Fruit fly (Drosophila melanogaster): Measurements from ENCODE around the gene sloth2.

sloth2 gene

DNA sequence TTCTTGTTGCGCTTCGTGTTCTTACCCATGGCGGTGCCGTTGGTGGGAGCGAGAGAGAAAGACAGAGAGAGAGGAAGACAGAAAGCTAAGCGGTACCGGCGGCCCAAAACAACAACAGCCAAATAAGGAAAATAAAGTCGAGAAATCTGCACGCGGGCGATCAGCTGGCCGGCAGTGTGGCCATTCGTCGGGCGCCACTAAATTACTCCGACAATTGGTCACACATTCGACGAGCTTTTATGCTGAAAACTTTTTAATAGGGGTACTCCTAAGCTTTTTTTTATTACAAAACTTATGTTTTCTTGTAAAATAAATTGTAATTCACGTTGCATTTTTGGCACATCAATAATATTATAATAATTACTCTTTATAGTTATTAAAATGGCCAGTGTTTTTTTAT is 42.6 kb upstream of the sloth2 start, which contains the start of gene Setd3 (continued):
- TF ChIP-seq nom (GFP tag; optimal IDR thresholded peaks at IDR 0.05), result no peak
- 0 out of 2 replicates have a peak, but pooled peaks have one; percentile 22 for TF ChIP-seq CG4360 (GFP tag; IDR thresholded peaks at IDR 0.05)
- TF ChIP-seq lab (GFP tag; optimal IDR thresholded peaks at IDR 0.05), result peak; percentile 18
- TF ChIP-seq dpn (GFP tag; optimal IDR thresholded peaks at IDR 0.05), result no peak
- TF ChIP-seq PHDP (tag; optimal IDR thresholded peaks at IDR 0.05), result peak; percentile 12
- no peak for TF ChIP-seq ftz-f1 (GFP tag; optimal IDR thresholded peaks at IDR 0.05)

DNA sequence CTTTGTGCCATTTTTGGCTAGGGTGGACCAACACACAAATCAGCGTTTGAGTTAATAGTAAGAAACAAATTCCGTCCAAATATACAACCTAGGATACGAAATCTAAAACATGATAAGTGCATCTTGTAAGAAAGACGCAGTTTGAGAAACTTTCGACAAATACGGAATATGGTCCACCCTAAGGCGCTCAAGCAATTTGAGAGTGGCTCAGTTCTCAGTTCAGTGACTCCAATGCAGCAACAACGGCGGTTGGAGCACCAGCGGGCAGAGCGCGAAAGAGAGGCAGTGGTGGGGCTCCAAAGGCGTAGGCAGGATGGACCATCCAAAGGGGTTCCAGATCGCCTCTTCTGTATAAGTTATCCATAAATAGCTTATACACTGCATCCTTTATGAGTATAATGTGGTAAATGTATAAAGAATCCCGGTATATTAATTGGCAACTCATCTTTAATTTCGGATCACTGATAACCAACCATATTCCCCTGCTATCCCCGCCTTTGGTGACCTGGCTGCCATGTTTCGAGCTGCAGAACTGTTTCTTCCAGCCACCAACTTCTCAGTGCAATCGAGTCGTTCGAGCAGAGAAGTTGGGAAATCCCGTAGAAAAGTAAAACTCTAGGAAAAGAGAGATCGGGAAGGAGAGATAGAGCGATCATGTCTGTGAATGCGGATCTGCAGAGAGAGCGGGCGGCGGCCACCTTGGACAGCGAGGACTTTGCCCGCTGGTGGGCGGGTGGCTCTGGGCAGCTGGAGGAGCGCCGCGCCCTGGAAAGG is 41.6 kb upstream of the sloth2 start, which contains the start of gene CG4586:
CG4586 (plus strand) TSS at position 555 of the 774 bp plus-strand sequence.
- TF ChIP-seq shn (GFP tag; optimal IDR thresholded peaks at IDR 0.05) (peak; percentile 90), CG9932 (GFP tag; IDR thresholded peaks at IDR 0.05) (peak; percentile 88), pb (GFP tag; optimal IDR thresholded peaks at IDR 0.05) (peak; percentile 96), wdn (GFP tag; IDR thresholded peaks at IDR 0.05) (peak; percentile 93), CG4424 (GFP tag; optimal IDR thresholded peaks at IDR 0.05) (peak; percentile 93), Taf1 (GFP tag; IDR thresholded peaks at IDR 0.05) (peak; percentile 82), cato (GFP tag; optimal IDR thresholded peaks at IDR 0.05; ENCODE audit: borderline replicate concordance) (peak; percentile 77), CG32532 (GFP tag; IDR thresholded peaks at IDR 0.05) (peak; percentile 96), grau (tag; optimal IDR thresholded peaks at IDR 0.05) (peak; percentile 93), pros (GFP tag; optimal IDR thresholded peaks at IDR 0.05) (peak; percentile 3), pan (optimal IDR thresholded peaks at IDR 0.05) (no peak), pan (GFP tag; optimal IDR thresholded peaks at IDR 0.05 in 1 of 2, IDR thresholded peaks at IDR 0.05 in 1 of 2) (peak in 1 of 2 experiments; percentile 97), ems (GFP tag; optimal IDR thresholded peaks at IDR 0.05) (peak; percentile 97), nerfin-1 (tag; optimal IDR thresholded peaks at IDR 0.05) (peak; percentile 86), vnd (GFP tag; IDR thresholded peaks at IDR 0.05; ENCODE audit: partially characterized antibody) (no peak), scrt (GFP tag; optimal IDR thresholded peaks at IDR 0.05) (peak; percentile 93), CG15269 (tag; optimal IDR thresholded peaks at IDR 0.05) (peak; percentile 96), CG1529 (GFP tag; optimal IDR thresholded peaks at IDR 0.05) (peak; percentile 91), Bdp1 (GFP tag; optimal IDR thresholded peaks at IDR 0.05) (peak; percentile 90), CG2120 (GFP tag; optimal IDR thresholded peaks at IDR 0.05) (peak; percentile 97), ken (GFP tag; IDR thresholded peaks at IDR 0.05) (peak; percentile 91), h (optimal IDR thresholded peaks at IDR 0.05) (no peak), CG1647 (GFP tag; optimal IDR thresholded peaks at IDR 0.05) (peak; percentile 93), Oli (tag; optimal IDR thresholded peaks at IDR 0.05) (peak; percentile 93), CG15696 (tag; optimal IDR thresholded peaks at IDR 0.05) (peak; percentile 57), CG12236 (GFP tag; optimal IDR thresholded peaks at IDR 0.05) (peak; percentile 92), BtbVII (GFP tag; optimal IDR thresholded peaks at IDR 0.05) (peak; percentile 98), CG4854 (GFP tag; optimal IDR thresholded peaks at IDR 0.05) (peak; percentile 94), Hey (tag; optimal IDR thresholded peaks at IDR 0.05) (peak; percentile 85), CG4328 (GFP tag; optimal IDR thresholded peaks at IDR 0.05) (peak; percentile 85), CG1603 (tag; optimal IDR thresholded peaks at IDR 0.05) (peak; percentile 97), HHEX (GFP tag; optimal IDR thresholded peaks at IDR 0.05) (peak; percentile 97), Nf-YB (GFP tag; optimal IDR thresholded peaks at IDR 0.05) (peak; percentile 84), lola (GFP tag; optimal IDR thresholded peaks at IDR 0.05) (peak in 1 of 3 experiments; percentile 67), Meics (GFP tag; optimal IDR thresholded peaks at IDR 0.05) (peak; percentile 97), CG31224 (GFP tag; IDR thresholded peaks at IDR 0.05) (peak; percentile 80), PHDP (tag; optimal IDR thresholded peaks at IDR 0.05) (peak; percentile 98), Camta (GFP tag; optimal IDR thresholded peaks at IDR 0.05) (peak; percentile 91), Hr51 (GFP tag; optimal IDR thresholded peaks at IDR 0.05) (peak; percentile 95 to 97), unc-4 (GFP tag; IDR thresholded peaks at IDR 0.05; ENCODE audit: partially characterized antibody) (no peak), gem (tag; optimal IDR thresholded peaks at IDR 0.05) (peak; percentile 95), Dad (GFP tag; optimal IDR thresholded peaks at IDR 0.05) (peak; percentile 91)
